Worm (Caenorhabditis elegans) whole organism, L4/young adult: ENCODE measurements around the gene F40G9.5.

Experiments used
- W03F9.2 ChIP-seq: fragments of 150-350 bp; optimal IDR thresholded peaks from 2 replicates; lab custom pipeline; 2014; ENCODE audit warnings: missing biosample characterization, missing genetic modification characterization
- dao-5 ChIP-seq: sonication (generic microtip); optimal IDR thresholded peaks from 2 replicates; lab custom pipeline; 2016; ENCODE audit warnings: missing genotype, missing genetic modification characterization, moderate library complexity, missing compliant biosample characterization
- him-1 ChIP-seq: sonication (generic microtip); optimal IDR thresholded peaks from 2 replicates; lab custom pipeline; 2016; ENCODE audit warnings: missing genotype, missing genetic modification reagents, missing genetic modification characterization, missing compliant biosample characterization

The F40G9.5 gene

DNA sequence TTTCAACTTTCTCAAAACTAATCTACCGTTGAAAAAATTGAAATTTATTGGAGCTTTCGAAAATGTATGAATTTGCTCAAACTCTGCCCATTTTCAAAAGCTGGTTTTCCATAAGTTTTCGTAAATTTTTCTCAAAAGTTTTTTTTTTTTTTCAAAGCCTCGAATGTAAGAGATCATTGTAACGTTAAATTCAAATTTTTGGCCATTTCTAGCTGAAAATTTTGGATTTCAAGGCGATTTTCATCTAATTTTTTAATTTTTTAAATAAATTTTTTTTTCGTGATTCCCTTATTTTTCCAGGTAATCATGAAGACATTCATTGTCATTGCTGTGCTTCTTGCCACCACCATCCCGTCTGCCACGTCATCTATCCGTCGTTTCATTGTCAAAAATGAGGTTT is 49.1 kb downstream of the F40G9.5 start, which contains the start of gene hpo-38:
Gene hpo-38, plus strand, starts transcription at position 301 of the 400 bp plus-strand sequence.
- no peak for TF ChIP-seq dao-5
- TF ChIP-seq him-1 (tag; lab: Kevin White, UChicago): no peak
- TF ChIP-seq W03F9.2 (tag; lab: Kevin White, UChicago): no peak
